Worm (Caenorhabditis elegans): ENCODE results near the gene hal-2.
"Not testable (repeated sequence)": the region's sequence is repeated elsewhere in the genome, so short reads cannot be mapped to it uniquely, and the experiment has no call there.

Gene hal-2

ce11 chrIII:10064140-10064539 is 24.6 kb downstream of the hal-2 start, which contains the start of gene ekl-6:
ekl-6 (plus strand) TSS chrIII:10064404.
- TF ChIP-seq him-1 (tag; optimal IDR thresholded peaks at IDR 0.05) (no peak), W03F9.2 (tag; optimal IDR thresholded peaks at IDR 0.05) (peak; percentile 51)

ce11 chrIII:10060573-10060972 is 28.2 kb downstream of the hal-2 start, which contains the start of gene T16G12.13:
T16G12.13 (plus strand) TSS chrIII:10060865.
- TF ChIP-seq W03F9.2 (tag; optimal IDR thresholded peaks at IDR 0.05) (no peak), dao-5 (tag; optimal IDR thresholded peaks at IDR 0.05) (no peak), him-1 (tag; optimal IDR thresholded peaks at IDR 0.05) (no peak)

- no peak for TF ChIP-seq dao-5 (tag; optimal IDR thresholded peaks at IDR 0.05)
- TF ChIP-seq W03F9.2 (tag; optimal IDR thresholded peaks at IDR 0.05) = no peak
- no peak for TF ChIP-seq him-1 (tag; optimal IDR thresholded peaks at IDR 0.05)
These were observed 29.7 kb downstream of the hal-2 start, which contains the start of gene T16G12.8 for ce11 chrIII:10059002-10059401. T16G12.8 (plus strand) TSS chrIII:10059302.

- TF ChIP-seq W03F9.2 (tag; optimal IDR thresholded peaks at IDR 0.05) (no peak), him-1 (tag; optimal IDR thresholded peaks at IDR 0.05) (no peak), dao-5 (tag; optimal IDR thresholded peaks at IDR 0.05) (no peak)
These were observed 31.2 kb downstream of the hal-2 start, which contains the start of gene T16G12.4 for ce11 chrIII:10057518-10057917. T16G12.4 (plus strand) TSS chrIII:10057818.

- TF ChIP-seq dao-5 (tag; optimal IDR thresholded peaks at IDR 0.05) (no peak), W03F9.2 (tag; optimal IDR thresholded peaks at IDR 0.05) (no peak), him-1 (tag; optimal IDR thresholded peaks at IDR 0.05) (no peak)
These were observed 32.7 kb downstream of the hal-2 start, which contains the start of gene T16G12.10 for ce11 chrIII:10056033-10056432. T16G12.10 (minus strand) TSS chrIII:10056133.

ce11 chrIII:10053312-10053711 is 35.4 kb downstream of the hal-2 start, which contains the start of gene T16G12.12:
T16G12.12 (plus strand) TSS chrIII:10053612.
- not testable (repeated sequence) for TF ChIP-seq dao-5, him-1, W03F9.2 (tag; optimal IDR thresholded peaks at IDR 0.05)

ce11 chrIII:10050321-10050720 is 38.4 kb downstream of the hal-2 start, which contains the start of gene T16G12.3:
T16G12.3 (plus strand) TSS chrIII:10050621.
- TF ChIP-seq dao-5, him-1, W03F9.2 (tag; optimal IDR thresholded peaks at IDR 0.05): not testable (repeated sequence)

ce11 chrIII:10049682-10050081 is 39.0 kb downstream of the hal-2 start, which contains the start of gene T16G12.1:
T16G12.1 (minus strand) TSS chrIII:10049857.
- TF ChIP-seq W03F9.2 (tag; optimal IDR thresholded peaks at IDR 0.05) (no peak), dao-5 (tag; optimal IDR thresholded peaks at IDR 0.05) (no peak), him-1 (tag; optimal IDR thresholded peaks at IDR 0.05) (no peak)

- TF ChIP-seq W03F9.2 (tag; optimal IDR thresholded peaks at IDR 0.05) (no peak), him-1 (tag; optimal IDR thresholded peaks at IDR 0.05) (no peak), dao-5 (tag; optimal IDR thresholded peaks at IDR 0.05) (no peak)
These were observed 48.7 kb downstream of the hal-2 start, which contains the start of gene T16G12.7 for ce11 chrIII:10040013-10040412. T16G12.7 (minus strand) TSS chrIII:10040113.
